Fruit fly (Drosophila melanogaster) whole organism, embryonic: Measurements from ENCODE around the gene Vha36-3.
A peak's percentile ranks its signal among the peaks of the same experiment; 100 is the strongest.

Experiments
- B-H1 ChIP-seq: fragments of 200-800 bp; sonication (Bioruptor generic); IDR thresholded peaks from 3 replicates; pipeline ENCODE4 v1.3.6; 2022; ENCODE audit warnings: missing biosample characterization, missing genetic modification characterization
- Blimp-1 ChIP-seq: fragments of 200-800 bp; sonication (Bioruptor generic); optimal IDR thresholded peaks from 3 replicates; lab custom pipeline; 2018; ENCODE audit warnings: missing biosample characterization, missing genetic modification characterization, mild to moderate bottlenecking, moderate library complexity, missing genetic modification reagents
- Bteb2 ChIP-seq: fragments of 200-800 bp; sonication (Bioruptor generic); optimal IDR thresholded peaks from 2 replicates; lab custom pipeline; 2016; ENCODE audit warnings: missing biosample characterization, missing genetic modification characterization
- CG10267 ChIP-seq: fragments of 200-800 bp; sonication (Bioruptor generic); optimal IDR thresholded peaks from 2 replicates; lab custom pipeline; 2018; ENCODE audit warnings: missing biosample characterization, mild to moderate bottlenecking, missing genetic modification characterization, moderate library complexity
- CG10366 ChIP-seq: fragments of 200-800 bp; sonication (Bioruptor generic); IDR thresholded peaks from 2 replicates; pipeline ENCODE4 v1.3.6; 2022; ENCODE audit warnings: missing biosample characterization, missing genetic modification characterization
- CG11504 ChIP-seq: fragments of 200-800 bp; sonication (Bioruptor generic); optimal IDR thresholded peaks from 3 replicates; lab custom pipeline; 2019; ENCODE audit warnings: missing biosample characterization, mild to moderate bottlenecking, missing genetic modification characterization, moderate library complexity
- CG12155 ChIP-seq: fragments of 200-800 bp; sonication (Bioruptor generic); optimal IDR thresholded peaks from 3 replicates; lab custom pipeline; 2016; ENCODE audit warnings: missing biosample characterization, missing genetic modification characterization
- CG13287 ChIP-seq: fragments of 200-800 bp; sonication (Bioruptor generic); IDR thresholded peaks from 2 replicates; pipeline ENCODE4 v1.3.6; 2022; ENCODE audit warnings: missing biosample characterization, missing genetic modification characterization; ENCODE audit not compliant: partially characterized antibody
- CG13894 ChIP-seq: fragments of 200-800 bp; sonication (Bioruptor generic); optimal IDR thresholded peaks from 3 replicates; lab custom pipeline; 2018; ENCODE audit warnings: missing biosample characterization, mild to moderate bottlenecking, missing genetic modification characterization, moderate library complexity
- CG14860 ChIP-seq: fragments of 200-800 bp; sonication (Bioruptor generic); IDR thresholded peaks from 3 replicates; pipeline ENCODE4 v1.3.6; 2022; ENCODE audit warnings: missing biosample characterization, missing genetic modification characterization; ENCODE audit not compliant: partially characterized antibody
- CG1529 ChIP-seq: fragments of 200-800 bp; sonication (Bioruptor generic); optimal IDR thresholded peaks from 3 replicates; lab custom pipeline; 2018; ENCODE audit warnings: missing biosample characterization, missing genetic modification characterization
- CG1603 ChIP-seq: fragments of 200-800 bp; sonication (Bioruptor generic); optimal IDR thresholded peaks from 2 replicates; lab custom pipeline; 2019; ENCODE audit warnings: missing biosample characterization, mild to moderate bottlenecking, missing genetic modification characterization, moderate library complexity
- CG17829 ChIP-seq: fragments of 200-800 bp; optimal IDR thresholded peaks from 2 replicates; lab custom pipeline; 2019; ENCODE audit warnings: missing biosample characterization, mild to moderate bottlenecking, missing genetic modification characterization, moderate library complexity
- CG18599 ChIP-seq: fragments of 200-800 bp; sonication (Bioruptor generic); optimal IDR thresholded peaks from 3 replicates; lab custom pipeline; 2017; ENCODE audit warnings: missing biosample characterization, missing genetic modification characterization, mild to moderate bottlenecking, moderate library complexity, missing genetic modification reagents
- CG31388 ChIP-seq: fragments of 200-800 bp; sonication (Bioruptor generic); optimal IDR thresholded peaks from 2 replicates; lab custom pipeline; 2016; ENCODE audit warnings: missing biosample characterization, missing genetic modification characterization
- CG32767 ChIP-seq: fragments of 200-800 bp; sonication (Bioruptor generic); IDR thresholded peaks from 2 replicates; pipeline ENCODE4 v1.3.6; 2022; ENCODE audit warnings: missing biosample characterization, missing genetic modification characterization
- CG3407 ChIP-seq: fragments of 200-800 bp; sonication (Bioruptor generic); optimal IDR thresholded peaks from 2 replicates; lab custom pipeline; 2018; ENCODE audit warnings: missing biosample characterization, mild to moderate bottlenecking, missing genetic modification characterization
- CG4282 ChIP-seq: fragments of 200-800 bp; sonication (Bioruptor generic); optimal IDR thresholded peaks from 2 replicates; lab custom pipeline; 2016; ENCODE audit warnings: missing biosample characterization, missing genetic modification characterization
- CG6175 ChIP-seq: fragments of 200-800 bp; sonication (Bioruptor generic); IDR thresholded peaks from 3 replicates; pipeline ENCODE4 v1.3.6; 2022; ENCODE audit warnings: missing biosample characterization, missing genetic modification characterization
- CG6813 ChIP-seq: fragments of 200-800 bp; sonication (Bioruptor generic); optimal IDR thresholded peaks from 2 replicates; lab custom pipeline; 2017; ENCODE audit warnings: missing biosample characterization, missing genetic modification characterization, mild to moderate bottlenecking, moderate library complexity, missing genetic modification reagents
- CG9817 ChIP-seq: fragments of 200-800 bp; sonication (Bioruptor generic); optimal IDR thresholded peaks from 2 replicates; lab custom pipeline; 2018; ENCODE audit warnings: missing biosample characterization, mild to moderate bottlenecking, missing genetic modification characterization, moderate library complexity
- Doc3 ChIP-seq: fragments of 200-800 bp; sonication (Bioruptor generic); IDR thresholded peaks from 3 replicates; pipeline ENCODE4 v1.3.6; 2022; ENCODE audit warnings: missing biosample characterization, missing genetic modification characterization; ENCODE audit not compliant: partially characterized antibody
- Ets65A ChIP-seq: fragments of 200-800 bp; sonication (Bioruptor generic); peaks from one replicate; lab custom pipeline; 2016; ENCODE audit warnings: missing biosample characterization, missing genetic modification characterization
- Ets97D ChIP-seq: fragments of 200-800 bp; sonication (Bioruptor generic); optimal IDR thresholded peaks from 3 replicates; lab custom pipeline; 2016; ENCODE audit warnings: missing biosample characterization, missing genetic modification characterization
- Hmx ChIP-seq: fragments of 200-800 bp; sonication (Bioruptor generic); optimal IDR thresholded peaks from 2 replicates; lab custom pipeline; 2016; ENCODE audit warnings: missing biosample characterization, missing genetic modification characterization
- NC2β ChIP-seq: fragments of 200-800 bp; sonication (Bioruptor generic); optimal IDR thresholded peaks from 2 replicates; lab custom pipeline; 2016; ENCODE audit warnings: missing biosample characterization, missing genetic modification characterization
- Scr ChIP-seq: fragments of 200-800 bp; sonication (Bioruptor generic); IDR thresholded peaks from 2 replicates; pipeline ENCODE4 v1.3.6; 2022; ENCODE audit warnings: missing biosample characterization, missing genetic modification characterization; ENCODE audit not compliant: partially characterized antibody
- Sry-β ChIP-seq: fragments of 200-800 bp; sonication (Bioruptor generic); optimal IDR thresholded peaks from 2 replicates; lab custom pipeline; 2018; ENCODE audit warnings: missing biosample characterization, mild to moderate bottlenecking, missing genetic modification characterization, moderate library complexity
- Sry-δ ChIP-seq: fragments of 200-800 bp; sonication (Bioruptor generic); optimal IDR thresholded peaks from 2 replicates; lab custom pipeline; 2016; ENCODE audit warnings: missing biosample characterization, missing genetic modification characterization
- Ssrp ChIP-seq: fragments of 200-800 bp; sonication (Bioruptor generic); optimal IDR thresholded peaks from 2 replicates; lab custom pipeline; 2018; ENCODE audit warnings: missing biosample characterization, mild to moderate bottlenecking, missing genetic modification characterization, moderate library complexity
- chm ChIP-seq: fragments of 200-800 bp; sonication (Bioruptor generic); IDR thresholded peaks from 2 replicates; pipeline ENCODE4 v1.3.6; 2022; ENCODE audit warnings: missing biosample characterization, missing genetic modification characterization
- chn ChIP-seq: fragments of 200-800 bp; sonication (Bioruptor generic); optimal IDR thresholded peaks from 2 replicates; lab custom pipeline; 2016; ENCODE audit warnings: missing biosample characterization, missing genetic modification characterization
- crol ChIP-seq: fragments of 200-800 bp; sonication (Bioruptor generic); IDR thresholded peaks from 2 replicates; pipeline ENCODE4 v1.3.6; 2022; ENCODE audit warnings: missing biosample characterization, missing genetic modification characterization
- emc ChIP-seq: fragments of 200-800 bp; sonication (Bioruptor generic); optimal IDR thresholded peaks from 2 replicates; lab custom pipeline; 2016; ENCODE audit warnings: missing biosample characterization, missing genetic modification characterization
- fd102C ChIP-seq: fragments of 200-800 bp; sonication (Bioruptor generic); optimal IDR thresholded peaks from 2 replicates; lab custom pipeline; 2018; ENCODE audit warnings: missing biosample characterization, mild to moderate bottlenecking, missing genetic modification characterization, moderate library complexity
- jigr1 ChIP-seq: fragments of 200-800 bp; sonication (Bioruptor generic); IDR thresholded peaks from 3 replicates; pipeline ENCODE4 v1.3.6; 2022; ENCODE audit warnings: missing biosample characterization, missing genetic modification characterization
- jumu ChIP-seq: fragments of 200-800 bp; sonication (Bioruptor generic); optimal IDR thresholded peaks from 3 replicates; lab custom pipeline; 2016; ENCODE audit warnings: missing biosample characterization, missing genetic modification characterization
- klu ChIP-seq: fragments of 200-800 bp; sonication (Bioruptor generic); IDR thresholded peaks from 2 replicates; pipeline ENCODE4 v1.3.6; 2022; ENCODE audit warnings: missing biosample characterization, missing genetic modification characterization
- lmd ChIP-seq: fragments of 200-800 bp; sonication (Bioruptor generic); IDR thresholded peaks from 2 replicates; pipeline ENCODE4 v1.3.6; 2022; ENCODE audit warnings: missing biosample characterization, missing genetic modification characterization
- lola ChIP-seq, 3 experiments: fragments of >200 bp in 2 of 3; fragments of 200-800 bp in 1 of 3; sonication (Bioruptor generic) in 1 of 3; optimal IDR thresholded peaks; 2 replicates each; lab custom pipeline; 2017 to 2019; ENCODE audit warnings: missing biosample characterization in 3 of 3, missing genetic modification characterization in 3 of 3, mild to moderate bottlenecking in 1 of 3, moderate library complexity in 1 of 3
- nmo ChIP-seq: fragments of 200-800 bp; sonication (Bioruptor generic); optimal IDR thresholded peaks from 2 replicates; lab custom pipeline; 2018; ENCODE audit warnings: missing biosample characterization, mild to moderate bottlenecking, missing genetic modification characterization, moderate library complexity
- pum ChIP-seq: fragments of 200-800 bp; sonication (Bioruptor generic); optimal IDR thresholded peaks from 2 replicates; lab custom pipeline; 2016; ENCODE audit warnings: missing biosample characterization, missing genetic modification characterization
- sd ChIP-seq: fragments of 200-800 bp; sonication (Bioruptor generic); optimal IDR thresholded peaks from 3 replicates; lab custom pipeline; 2018; ENCODE audit warnings: missing biosample characterization, mild to moderate bottlenecking, missing genetic modification characterization, moderate library complexity
- sna ChIP-seq: fragments of 200-800 bp; sonication (Bioruptor generic); IDR thresholded peaks from 2 replicates; pipeline ENCODE4 v1.3.6; 2022; ENCODE audit warnings: missing biosample characterization, missing genetic modification characterization; ENCODE audit not compliant: partially characterized antibody
- sob ChIP-seq: fragments of 200-800 bp; sonication (Bioruptor generic); IDR thresholded peaks from 2 replicates; pipeline ENCODE4 v1.3.6; 2022; ENCODE audit warnings: missing biosample characterization, missing genetic modification characterization
- sr ChIP-seq: fragments of 200-800 bp; sonication (Bioruptor generic); IDR thresholded peaks from 3 replicates; pipeline ENCODE4 v1.3.6; 2022; ENCODE audit warnings: missing biosample characterization, missing genetic modification characterization
- vvl ChIP-seq: fragments of 200-800 bp; sonication (Bioruptor generic); IDR thresholded peaks from 2 replicates; pipeline ENCODE4 v1.3.6; 2022; ENCODE audit warnings: missing biosample characterization, missing genetic modification characterization
- wdn ChIP-seq: fragments of 200-800 bp; sonication (Bioruptor generic); IDR thresholded peaks from 2 replicates; pipeline ENCODE4 v1.3.6; 2022; ENCODE audit warnings: missing biosample characterization, missing genetic modification characterization
- wor ChIP-seq: fragments of 200-800 bp; sonication (Bioruptor generic); IDR thresholded peaks from 2 replicates; pipeline ENCODE4 v1.3.6; 2022; ENCODE audit warnings: missing biosample characterization, missing genetic modification characterization

Gene Vha36-3

dm6 chrX:2533843-2534473 is 46.4 kb downstream of the Vha36-3 start (continued):
- TF ChIP-seq sna (GFP tag; lab: Robert Waterston, UW), result no peak
- peak; percentile 19 for TF ChIP-seq Ssrp (tag; lab: Kevin White, UChicago)
- TF ChIP-seq Hmx (GFP tag; lab: Kevin White, UChicago), result no peak
- TF ChIP-seq CG17829 (tag; lab: Kevin White, UChicago), result peak; percentile 15
- TF ChIP-seq wor (GFP tag; lab: Robert Waterston, UW), result no peak
- TF ChIP-seq chm (GFP tag; lab: Robert Waterston, UW), result peak; percentile 45; the same call in 1 of the 2 replicates
- peak; percentile 81 for TF ChIP-seq vvl (GFP tag; lab: Robert Waterston, UW)
- no peak for TF ChIP-seq CG1529 (GFP tag; lab: Kevin White, UChicago)
- peak; percentile 79 for TF ChIP-seq lmd
- TF ChIP-seq Bteb2 (GFP tag; lab: Kevin White, UChicago), result peak; percentile 27
- peak; percentile 68; the same call in 1 of the 2 replicates for TF ChIP-seq sob (GFP tag; lab: Robert Waterston, UW)
- no peak for TF ChIP-seq Scr (GFP tag; lab: Robert Waterston, UW)
- TF ChIP-seq sr (GFP tag; lab: Robert Waterston, UW), result peak; percentile 45; the same call in 1 of the 3 replicates
- TF ChIP-seq B-H1, result peak; percentile 36; the same call in 2 of the 3 replicates
- TF ChIP-seq CG4282, result no peak
- peak; percentile 55; the same call in 2 of the 3 replicates for TF ChIP-seq CG6175 (GFP tag; lab: Robert Waterston, UW)
- TF ChIP-seq Sry-β (GFP tag; lab: Kevin White, UChicago), result no peak
- TF ChIP-seq Blimp-1 (GFP tag; lab: Kevin White, UChicago), result peak; percentile 33
- peak; percentile 41 for TF ChIP-seq CG6813 (GFP tag; lab: Kevin White, UChicago)
- peak; percentile 39; the same call in 1 of the 2 replicates for TF ChIP-seq klu
- no peak for TF ChIP-seq CG14860 (GFP tag; lab: Robert Waterston, UW)
- TF ChIP-seq CG13894 (tag; lab: Kevin White, UChicago), result no peak
- peak; percentile 53; the same call in 1 of the 2 replicates for TF ChIP-seq wdn
- TF ChIP-seq CG13287, result no peak
- TF ChIP-seq Doc3 (GFP tag; lab: Robert Waterston, UW), result no peak
- no peak for TF ChIP-seq NC2β
- TF ChIP-seq lola (GFP tag; optimal IDR thresholded peaks at IDR 0.05; lab: Kevin White, UChicago), result no peak
- peak; percentile 20 for TF ChIP-seq nmo (GFP tag; lab: Kevin White, UChicago)
- TF ChIP-seq pum (GFP tag; lab: Kevin White, UChicago), result peak; percentile 8
- no peak for TF ChIP-seq sd (tag; lab: Kevin White, UChicago)
- peak; percentile 81 for TF ChIP-seq Ets65A
- TF ChIP-seq CG32767, result 0 out of 2 replicates have a peak, but pooled peaks have one; percentile 28
- TF ChIP-seq crol, result peak; percentile 23; the same call in 1 of the 2 replicates
- peak; percentile 29 for TF ChIP-seq CG12155 (GFP tag; lab: Kevin White, UChicago)
- peak; percentile 68 for TF ChIP-seq CG10366
- peak; percentile 13 for TF ChIP-seq CG31388 (GFP tag; lab: Kevin White, UChicago)
- TF ChIP-seq CG18599 (GFP tag; lab: Kevin White, UChicago), result peak; percentile 77
- TF ChIP-seq Sry-δ (GFP tag; lab: Kevin White, UChicago), result peak; percentile 15
- no peak for TF ChIP-seq fd102C
- peak; percentile 22 for TF ChIP-seq chn (GFP tag; lab: Kevin White, UChicago)
- no peak for TF ChIP-seq CG3407 (GFP tag; lab: Kevin White, UChicago)
- peak; percentile 23 for TF ChIP-seq emc (GFP tag; lab: Kevin White, UChicago)
- peak; percentile 67 for TF ChIP-seq CG9817
- 0 out of 3 replicates have a peak, but pooled peaks have one; percentile 26 for TF ChIP-seq jigr1
- peak; percentile 55 for TF ChIP-seq jumu (GFP tag; lab: Kevin White, UChicago)
- no peak for TF ChIP-seq Ets97D (GFP tag; lab: Kevin White, UChicago)
- peak; percentile 76 for TF ChIP-seq CG1603 (tag; lab: Kevin White, UChicago)
- TF ChIP-seq CG10267 (tag; lab: Kevin White, UChicago), result no peak
- TF ChIP-seq CG11504 (tag; lab: Kevin White, UChicago), result peak; percentile 76
